Fruit fly (Drosophila melanogaster) whole organism, embryonic: ENCODE data around the gene CG42342.

Experiments
- Atf3 ChIP-seq: fragments of 200-800 bp; sonication (Bioruptor generic); optimal IDR thresholded peaks from 3 replicates; lab custom pipeline; 2016; ENCODE audit warnings: missing biosample characterization, missing genetic modification characterization
- CG10274 ChIP-seq: fragments of 200-800 bp; sonication (Bioruptor generic); optimal IDR thresholded peaks from 3 replicates; lab custom pipeline; 2017; ENCODE audit warnings: missing biosample characterization, mild to moderate bottlenecking, missing genetic modification characterization
- CG11247 ChIP-seq: fragments of 200-800 bp; sonication (Bioruptor generic); IDR thresholded peaks from 2 replicates; pipeline ENCODE4 v1.3.6; 2022; ENCODE audit warnings: missing biosample characterization, missing genetic modification characterization
- CG11398 ChIP-seq: fragments of 200-800 bp; sonication (Bioruptor generic); optimal IDR thresholded peaks from 2 replicates; lab custom pipeline; 2016; ENCODE audit warnings: missing biosample characterization, missing genetic modification characterization
- CG12071 ChIP-seq: fragments of 200-800 bp; sonication (Bioruptor generic); optimal IDR thresholded peaks from 3 replicates; lab custom pipeline; 2018; ENCODE audit warnings: missing biosample characterization, mild to moderate bottlenecking, missing genetic modification characterization
- CG1529 ChIP-seq: fragments of 200-800 bp; sonication (Bioruptor generic); optimal IDR thresholded peaks from 3 replicates; lab custom pipeline; 2018; ENCODE audit warnings: missing biosample characterization, missing genetic modification characterization
- CG1602 ChIP-seq: fragments of 200-800 bp; sonication (Bioruptor generic); optimal IDR thresholded peaks from 3 replicates; lab custom pipeline; 2016; ENCODE audit warnings: missing biosample characterization, missing genetic modification characterization
- CG16813 ChIP-seq: fragments of 200-800 bp; sonication (Bioruptor generic); IDR thresholded peaks from 3 replicates; pipeline ENCODE4 v1.3.6; 2022; ENCODE audit warnings: missing biosample characterization, missing genetic modification characterization; ENCODE audit not compliant: partially characterized antibody
- CG17361 ChIP-seq: fragments of 200-800 bp; sonication (Bioruptor generic); IDR thresholded peaks from 3 replicates; pipeline ENCODE4 v1.3.6; 2022; ENCODE audit warnings: missing biosample characterization, missing genetic modification characterization
- CG17385 ChIP-seq: fragments of 200-800 bp; sonication (Bioruptor generic); optimal IDR thresholded peaks from 3 replicates; lab custom pipeline; 2018; ENCODE audit warnings: missing biosample characterization, mild to moderate bottlenecking, missing genetic modification characterization
- CG17612 ChIP-seq: fragments of 200-800 bp; sonication (Bioruptor generic); IDR thresholded peaks from 2 replicates; pipeline ENCODE4 v1.3.6; 2022; ENCODE audit warnings: missing biosample characterization, missing genetic modification characterization
- CG1792 ChIP-seq: fragments of 200-800 bp; sonication (Bioruptor generic); optimal IDR thresholded peaks from 2 replicates; lab custom pipeline; 2016; ENCODE audit warnings: missing biosample characterization, missing genetic modification characterization
- CG2120 ChIP-seq: fragments of 200-800 bp; sonication (Bioruptor generic); optimal IDR thresholded peaks from 3 replicates; lab custom pipeline; 2016; ENCODE audit warnings: missing biosample characterization, missing genetic modification characterization
- CG2875 ChIP-seq: fragments of 200-800 bp; sonication (Bioruptor generic); optimal IDR thresholded peaks from 2 replicates; lab custom pipeline; 2017; ENCODE audit warnings: missing biosample characterization, mild to moderate bottlenecking, missing genetic modification characterization, missing genetic modification reagents
- CG33213 ChIP-seq: fragments of 200-800 bp; sonication (Bioruptor generic); optimal IDR thresholded peaks from 3 replicates; lab custom pipeline; 2016; ENCODE audit warnings: missing biosample characterization, missing genetic modification characterization
- CG3847 ChIP-seq: fragments of 200-800 bp; sonication (Bioruptor generic); IDR thresholded peaks from 2 replicates; pipeline ENCODE4 v1.3.6; 2022; ENCODE audit warnings: missing biosample characterization, missing genetic modification characterization
- CG42726 ChIP-seq: fragments of 200-800 bp; sonication (Bioruptor generic); IDR thresholded peaks from 2 replicates; pipeline ENCODE4 v1.3.6; 2022; ENCODE audit warnings: missing biosample characterization, missing genetic modification characterization; ENCODE audit not compliant: partially characterized antibody
- CG4730 ChIP-seq: fragments of 200-800 bp; sonication (Bioruptor generic); IDR thresholded peaks from 2 replicates; pipeline ENCODE4 v1.3.6; 2022; ENCODE audit warnings: missing biosample characterization, missing genetic modification characterization
- CG6683 ChIP-seq: fragments of 200-800 bp; sonication (Bioruptor generic); optimal IDR thresholded peaks from 2 replicates; lab custom pipeline; 2017; ENCODE audit warnings: missing biosample characterization, mild to moderate bottlenecking, missing genetic modification characterization, missing genetic modification reagents
- CG7357 ChIP-seq: fragments of 200-800 bp; sonication (Bioruptor generic); IDR thresholded peaks from 3 replicates; pipeline ENCODE4 v1.3.6; 2022; ENCODE audit warnings: missing biosample characterization, missing genetic modification characterization
- CG7556 ChIP-seq: fragments of 200-800 bp; sonication (Bioruptor generic); optimal IDR thresholded peaks from 2 replicates; lab custom pipeline; 2017; ENCODE audit warnings: missing biosample characterization, mild to moderate bottlenecking, missing genetic modification characterization
- CG8281 ChIP-seq: fragments of 200-800 bp; sonication (Bioruptor generic); optimal IDR thresholded peaks from 2 replicates; lab custom pipeline; 2018; ENCODE audit warnings: missing biosample characterization, mild to moderate bottlenecking, missing genetic modification characterization, moderate library complexity
- CG8359 ChIP-seq: fragments of 200-800 bp; sonication (Bioruptor generic); optimal IDR thresholded peaks from 2 replicates; lab custom pipeline; 2017; ENCODE audit warnings: missing biosample characterization, mild to moderate bottlenecking, missing genetic modification characterization, borderline replicate concordance
- CoRest ChIP-seq: fragments of 200-800 bp; sonication (Bioruptor generic); optimal IDR thresholded peaks from 3 replicates; lab custom pipeline; 2018; ENCODE audit warnings: missing biosample characterization, mild to moderate bottlenecking, missing genetic modification characterization, moderate library complexity
- Mes4 ChIP-seq: fragments of 200-800 bp; sonication (Bioruptor generic); optimal IDR thresholded peaks from 2 replicates; lab custom pipeline; 2016; ENCODE audit warnings: missing biosample characterization, missing genetic modification characterization
- NfI ChIP-seq: fragments of 200-800 bp; sonication (Bioruptor generic); optimal IDR thresholded peaks from 3 replicates; lab custom pipeline; 2018; ENCODE audit warnings: missing biosample characterization, mild to moderate bottlenecking, missing genetic modification characterization, moderate library complexity
- Oli ChIP-seq: fragments of 200-800 bp; sonication (Bioruptor generic); optimal IDR thresholded peaks from 2 replicates; lab custom pipeline; 2018; ENCODE audit warnings: missing biosample characterization, mild to moderate bottlenecking, missing genetic modification characterization, moderate library complexity
- Opbp ChIP-seq: fragments of 200-800 bp; sonication (Bioruptor generic); IDR thresholded peaks from 3 replicates; pipeline ENCODE4 v1.3.6; 2022; ENCODE audit warnings: missing biosample characterization, missing genetic modification characterization; ENCODE audit not compliant: partially characterized antibody
- PHDP ChIP-seq: fragments of 200-800 bp; sonication (Bioruptor generic); optimal IDR thresholded peaks from 3 replicates; lab custom pipeline; 2018; ENCODE audit warnings: missing biosample characterization, mild to moderate bottlenecking, missing genetic modification characterization, moderate library complexity
- Rx ChIP-seq: fragments of 200-800 bp; sonication (Bioruptor generic); IDR thresholded peaks from 2 replicates; pipeline ENCODE4 v1.3.6; 2022; ENCODE audit warnings: missing biosample characterization, missing genetic modification characterization
- Vsx1 ChIP-seq: fragments of 200-800 bp; sonication (Bioruptor generic); optimal IDR thresholded peaks from 2 replicates; lab custom pipeline; 2017; ENCODE audit warnings: missing biosample characterization, mild to moderate bottlenecking, missing genetic modification characterization, missing genetic modification reagents
- YL-1 ChIP-seq: fragments of 200-800 bp; sonication (Bioruptor generic); optimal IDR thresholded peaks from 3 replicates; lab custom pipeline; 2017; ENCODE audit warnings: missing biosample characterization, mild to moderate bottlenecking, missing genetic modification characterization
- bbx ChIP-seq: fragments of 200-800 bp; sonication (Bioruptor generic); IDR thresholded peaks from 2 replicates; pipeline ENCODE4 v1.3.6; 2022; ENCODE audit warnings: missing biosample characterization, missing genetic modification characterization; ENCODE audit not compliant: partially characterized antibody
- fd3F ChIP-seq: fragments of 200-800 bp; sonication (Bioruptor generic); optimal IDR thresholded peaks from 2 replicates; lab custom pipeline; 2018; ENCODE audit warnings: missing biosample characterization, mild to moderate bottlenecking, missing genetic modification characterization, moderate library complexity
- fru ChIP-seq: fragments of >200 bp; optimal IDR thresholded peaks from 2 replicates; lab custom pipeline; 2017
- gem ChIP-seq: fragments of 200-800 bp; sonication (Bioruptor generic); optimal IDR thresholded peaks from 2 replicates; lab custom pipeline; 2019; ENCODE audit warnings: missing biosample characterization, mild to moderate bottlenecking, missing genetic modification characterization, moderate library complexity
- gsb-n ChIP-seq: fragments of 200-800 bp; sonication (Bioruptor generic); optimal IDR thresholded peaks from 3 replicates; lab custom pipeline; 2018; ENCODE audit warnings: missing biosample characterization, mild to moderate bottlenecking, missing genetic modification characterization
- h ChIP-seq: fragments of >200 bp; optimal IDR thresholded peaks from 2 replicates; lab custom pipeline; 2017
- ind ChIP-seq: fragments of 200-800 bp; sonication (Bioruptor generic); optimal IDR thresholded peaks from 3 replicates; lab custom pipeline; 2016; ENCODE audit warnings: missing biosample characterization, missing genetic modification characterization
- org-1 ChIP-seq: fragments of 200-800 bp; sonication (Bioruptor generic); optimal IDR thresholded peaks from 2 replicates; lab custom pipeline; 2017; ENCODE audit warnings: missing biosample characterization, missing genetic modification characterization
- pzg ChIP-seq: fragments of 200-800 bp; sonication (Bioruptor generic); optimal IDR thresholded peaks from 3 replicates; lab custom pipeline; 2018; ENCODE audit warnings: missing biosample characterization, mild to moderate bottlenecking, missing genetic modification characterization, moderate library complexity
- salm ChIP-seq: fragments of 200-800 bp; sonication (Bioruptor generic); optimal IDR thresholded peaks from 2 replicates; lab custom pipeline; 2018; ENCODE audit warnings: missing biosample characterization, mild to moderate bottlenecking, missing genetic modification characterization
- sens ChIP-seq: fragments of 200-800 bp; sonication (Bioruptor generic); peaks from one replicate; lab custom pipeline; 2016; ENCODE audit warnings: missing biosample characterization, missing genetic modification characterization
- slbo ChIP-seq: fragments of 200-800 bp; sonication (Bioruptor generic); IDR thresholded peaks from 2 replicates; pipeline ENCODE4 v1.3.6; 2022; ENCODE audit warnings: missing biosample characterization, missing genetic modification characterization
- ssp ChIP-seq: fragments of 200-800 bp; sonication (Bioruptor generic); IDR thresholded peaks from 2 replicates; pipeline ENCODE4 v1.3.6; 2022; ENCODE audit warnings: missing biosample characterization, missing genetic modification characterization
- sug ChIP-seq: fragments of 200-800 bp; optimal IDR thresholded peaks from 2 replicates; lab custom pipeline; 2019; ENCODE audit warnings: missing biosample characterization, mild to moderate bottlenecking, missing genetic modification characterization, moderate library complexity
- tll ChIP-seq, 2 experiments: fragments of 200-800 bp in 1 of 2; fragments of >200 bp in 1 of 2; sonication (Bioruptor generic) in 1 of 2; optimal IDR thresholded peaks; 2 replicates each; lab custom pipeline; 2017 to 2019; ENCODE audit warnings: missing biosample characterization in 2 of 2, missing genetic modification characterization in 2 of 2, mild to moderate bottlenecking in 1 of 2, moderate library complexity in 1 of 2
- trem ChIP-seq: fragments of 200-800 bp; optimal IDR thresholded peaks from 3 replicates; lab custom pipeline; 2019; ENCODE audit warnings: missing biosample characterization, mild to moderate bottlenecking, missing genetic modification characterization, moderate library complexity
- tup ChIP-seq: fragments of 200-800 bp; sonication (Bioruptor generic); optimal IDR thresholded peaks from 2 replicates; lab custom pipeline; 2016; ENCODE audit warnings: missing biosample characterization, mild to moderate bottlenecking, missing genetic modification characterization, moderate library complexity
- yki ChIP-seq: fragments of >200 bp; optimal IDR thresholded peaks from 3 replicates; lab custom pipeline; 2018
- zen ChIP-seq: fragments of 200-800 bp; sonication (Bioruptor generic); optimal IDR thresholded peaks from 3 replicates; lab custom pipeline; 2018; ENCODE audit warnings: missing biosample characterization, mild to moderate bottlenecking, missing genetic modification characterization, moderate library complexity

The CG42342 gene

dm6 chr3R:16533749-16534304 lies 31.3 kb downstream of the CG42342 start:
- no peak for TF ChIP-seq NfI
- no peak for TF ChIP-seq Mes4 (GFP tag; lab: Kevin White, UChicago)
- no peak for TF ChIP-seq CG7556 (GFP tag; lab: Kevin White, UChicago)
- no peak for TF ChIP-seq h (lab: Kevin White, UChicago)
- no peak for TF ChIP-seq slbo (GFP tag; lab: Robert Waterston, UW)
- no peak for TF ChIP-seq CG6683
- TF ChIP-seq CG2120 (GFP tag; lab: Kevin White, UChicago) = no peak
- TF ChIP-seq tll (GFP tag; optimal IDR thresholded peaks at IDR 0.05; lab: Kevin White, UChicago) = peak in 1 of 2 experiments; percentile 61
- TF ChIP-seq CG1792 (GFP tag; lab: Kevin White, UChicago) = no peak
- TF ChIP-seq Oli (tag; lab: Kevin White, UChicago) = no peak
- no peak for TF ChIP-seq CG4730 (GFP tag; lab: Robert Waterston, UW)
- TF ChIP-seq CG8281 (tag; lab: Kevin White, UChicago) = peak; percentile 99
- TF ChIP-seq CG3847 = no peak
- no peak for TF ChIP-seq Vsx1 (GFP tag; lab: Kevin White, UChicago)
- no peak for TF ChIP-seq trem (tag; lab: Kevin White, UChicago)
- TF ChIP-seq CG17385 (GFP tag; lab: Kevin White, UChicago) = no peak
- no peak for TF ChIP-seq fd3F (GFP tag; lab: Kevin White, UChicago)
- TF ChIP-seq CG33213 = no peak
- no peak for TF ChIP-seq CG12071 (GFP tag; lab: Kevin White, UChicago)
- no peak for TF ChIP-seq CoRest (tag; lab: Kevin White, UChicago)
- no peak for TF ChIP-seq PHDP (tag; lab: Kevin White, UChicago)
- TF ChIP-seq gsb-n = no peak
- TF ChIP-seq CG1529 (GFP tag; lab: Kevin White, UChicago) = no peak
- no peak for TF ChIP-seq Opbp (GFP tag; lab: Robert Waterston, UW)
- TF ChIP-seq gem = no peak
- no peak for TF ChIP-seq Atf3 (GFP tag; lab: Kevin White, UChicago)
- TF ChIP-seq sug (tag; lab: Kevin White, UChicago) = no peak
- peak; percentile 89 for TF ChIP-seq zen (tag; lab: Kevin White, UChicago)
- TF ChIP-seq CG10274 (GFP tag; lab: Kevin White, UChicago) = no peak
- TF ChIP-seq yki (lab: Kevin White, UChicago) = no peak
- TF ChIP-seq org-1 = no peak
- no peak for TF ChIP-seq YL-1 (GFP tag; lab: Kevin White, UChicago)
- peak; percentile 30 for TF ChIP-seq fru (lab: Kevin White, UChicago)
- no peak for TF ChIP-seq ssp (GFP tag; lab: Robert Waterston, UW)
- no peak for TF ChIP-seq CG42726
- TF ChIP-seq CG17361 (GFP tag; lab: Robert Waterston, UW) = no peak

- TF ChIP-seq ind = no peak
- no peak for TF ChIP-seq salm (tag; lab: Kevin White, UChicago)
- no peak for TF ChIP-seq CG2875 (GFP tag; lab: Kevin White, UChicago)
- no peak for TF ChIP-seq bbx (GFP tag; lab: Robert Waterston, UW)
- TF ChIP-seq CG1602 (GFP tag; lab: Kevin White, UChicago) = no peak
- no peak for TF ChIP-seq CG17612 (GFP tag; lab: Robert Waterston, UW)
- TF ChIP-seq CG11398 (GFP tag; lab: Kevin White, UChicago) = no peak
- peak; percentile 13 for TF ChIP-seq sens (GFP tag; lab: Kevin White, UChicago)
- no peak for TF ChIP-seq pzg
- TF ChIP-seq CG7357 (GFP tag; lab: Robert Waterston, UW) = no peak
- TF ChIP-seq CG8359 (GFP tag; lab: Kevin White, UChicago) = peak; percentile 95
- TF ChIP-seq CG11247 (GFP tag; lab: Robert Waterston, UW) = no peak
- no peak for TF ChIP-seq Rx (GFP tag; lab: Robert Waterston, UW)
- no peak for TF ChIP-seq tup (GFP tag; lab: Kevin White, UChicago)
- no peak for TF ChIP-seq CG16813 (GFP tag; lab: Robert Waterston, UW)
Observed at dm6 chr3R:16537307-16537706, 34.7 kb downstream of the CG42342 start.
